Fruit fly (Drosophila melanogaster) whole organism, prepupa: ENCODE measurements around the gene Myo31DF.
A peak's percentile ranks its signal among the peaks of the same experiment; 100 is the strongest.

ENCODE experiments used
- CG10631 ChIP-seq: fragments of 200-800 bp; sonication (Bioruptor generic); optimal IDR thresholded peaks from 2 replicates; lab custom pipeline; 2016; ENCODE audit warnings: missing biosample characterization, missing genetic modification characterization
- CG6854 ChIP-seq: fragments of 200-800 bp; sonication (Bioruptor generic); optimal IDR thresholded peaks from 2 replicates; lab custom pipeline; 2017; ENCODE audit warnings: missing biosample characterization, mild to moderate bottlenecking, missing genetic modification characterization
- Ets21C ChIP-seq: fragments of 200-800 bp; sonication (Bioruptor generic); optimal IDR thresholded peaks from 3 replicates; lab custom pipeline; 2016; ENCODE audit warnings: missing biosample characterization, missing genetic modification characterization
- Ets96B ChIP-seq: fragments of 200-800 bp; optimal IDR thresholded peaks from 2 replicates; lab custom pipeline; 2019; ENCODE audit warnings: missing biosample characterization, mild to moderate bottlenecking, missing genetic modification characterization, moderate library complexity
- achi ChIP-seq: fragments of 200-800 bp; sonication (Bioruptor generic); optimal IDR thresholded peaks from 3 replicates; lab custom pipeline; 2016; ENCODE audit warnings: missing biosample characterization, missing genetic modification characterization
- cyc ChIP-seq: fragments of 200-800 bp; sonication (Bioruptor generic); optimal IDR thresholded peaks from 3 replicates; lab custom pipeline; 2016; ENCODE audit warnings: missing biosample characterization, missing genetic modification characterization
- esn ChIP-seq: fragments of 200-800 bp; sonication (Bioruptor generic); optimal IDR thresholded peaks from 2 replicates; lab custom pipeline; 2016; ENCODE audit warnings: missing biosample characterization, mild to moderate bottlenecking, missing genetic modification characterization, moderate library complexity

dm6 chr2L:10466865-10467270 lies 39.7 kb downstream of the Myo31DF start:
- TF ChIP-seq achi (GFP tag; lab: Kevin White, UChicago) (peak; percentile 18), CG6854 (no peak), CG10631 (GFP tag; lab: Kevin White, UChicago) (no peak), cyc (GFP tag; lab: Kevin White, UChicago) (no peak), esn (GFP tag; lab: Kevin White, UChicago) (no peak), Ets96B (no peak), Ets21C (GFP tag; lab: Kevin White, UChicago) (no peak)
